Worm (Caenorhabditis elegans): ENCODE data around the gene grl-2.

ce11 chrV:12968555-12968954 lies 23.7 kb downstream of the grl-2 start, which contains the start of gene lin-46:
- TF ChIP-seq fkh-6 (tag; optimal IDR thresholded peaks at IDR 0.05) (no peak), hlh-15 (tag; optimal IDR thresholded peaks at IDR 0.05) (no peak), syd-9 (tag; optimal IDR thresholded peaks at IDR 0.05) (no peak), ztf-16 (tag; optimal IDR thresholded peaks at IDR 0.05) (no peak), madf-2 (tag; optimal IDR thresholded peaks at IDR 0.05) (no peak), ceh-24 (tag; optimal IDR thresholded peaks at IDR 0.05) (no peak), rnt-1 (tag; optimal IDR thresholded peaks at IDR 0.05) (no peak), npax-4 (tag; optimal IDR thresholded peaks at IDR 0.05) (no peak)
